Worm (Caenorhabditis elegans) whole organism, mixed stage, embryonic: Measurements from ENCODE around the gene cest-2.3.

ENCODE experiments used
- ceh-43 ChIP-seq: fragments of 200-800 bp; sonication (Bioruptor generic); optimal IDR thresholded peaks from 2 replicates; lab custom pipeline; 2018; ENCODE audit warnings: mild to moderate bottlenecking, missing genetic modification characterization, moderate library complexity, missing compliant biosample characterization
- elt-3 ChIP-seq: fragments of 150-350 bp; optimal IDR thresholded peaks from 2 replicates; lab custom pipeline; 2014; ENCODE audit warnings: missing biosample characterization, missing genetic modification characterization
- hlh-1 ChIP-seq: fragments of 150-350 bp; optimal IDR thresholded peaks from 2 replicates; lab custom pipeline; 2014; ENCODE audit warnings: missing biosample characterization, missing genetic modification reagents, missing genetic modification characterization
- nhr-28 ChIP-seq: fragments of 150-350 bp; optimal IDR thresholded peaks from 2 replicates; lab custom pipeline; 2014; ENCODE audit warnings: missing biosample characterization, missing genetic modification characterization
- unc-120 ChIP-seq: sonication (generic microtip); optimal IDR thresholded peaks from 2 replicates; lab custom pipeline; 2017; ENCODE audit warnings: missing genetic modification characterization, missing compliant biosample characterization; ENCODE audit not compliant: poor library complexity, severe bottlenecking

DNA sequence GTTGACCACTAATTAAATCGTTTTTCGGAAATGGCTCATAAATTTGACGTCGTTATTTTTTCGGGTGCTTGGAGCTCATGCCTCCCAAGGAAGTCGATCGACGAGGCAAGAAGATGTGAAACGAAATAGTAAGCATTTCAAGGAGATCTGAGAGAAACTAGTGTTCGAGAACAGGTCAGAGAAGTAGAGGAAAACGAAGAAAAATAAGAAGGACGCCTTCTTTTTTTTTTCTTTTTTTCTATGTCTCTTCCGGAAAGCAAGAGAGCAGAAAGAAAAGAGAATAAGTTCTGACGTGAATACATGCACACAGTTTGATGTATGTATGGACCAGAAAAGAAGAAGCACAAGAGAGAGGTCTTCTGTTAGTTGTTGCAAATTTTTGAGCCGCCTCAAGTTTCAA lies 39.1 kb downstream of the cest-2.3 start:
- TF ChIP-seq ceh-43 (GFP tag; lab: Kevin White, UChicago) (no peak), hlh-1 (tag; lab: Kevin White, UChicago) (no peak), elt-3 (tag; lab: Kevin White, UChicago) (no peak), unc-120 (tag; lab: Kevin White, UChicago) (no peak), nhr-28 (tag; lab: Kevin White, UChicago) (no peak)
